Worm (Caenorhabditis elegans) whole organism, L4/young adult: ENCODE measurements around the gene F28E10.4.

Experiments used
- W03F9.2 ChIP-seq: fragments of 150-350 bp; optimal IDR thresholded peaks from 2 replicates; lab custom pipeline; 2014; ENCODE audit warnings: missing biosample characterization, missing genetic modification characterization
- him-1 ChIP-seq: sonication (generic microtip); optimal IDR thresholded peaks from 2 replicates; lab custom pipeline; 2016; ENCODE audit warnings: missing genotype, missing genetic modification reagents, missing genetic modification characterization, missing compliant biosample characterization

DNA sequence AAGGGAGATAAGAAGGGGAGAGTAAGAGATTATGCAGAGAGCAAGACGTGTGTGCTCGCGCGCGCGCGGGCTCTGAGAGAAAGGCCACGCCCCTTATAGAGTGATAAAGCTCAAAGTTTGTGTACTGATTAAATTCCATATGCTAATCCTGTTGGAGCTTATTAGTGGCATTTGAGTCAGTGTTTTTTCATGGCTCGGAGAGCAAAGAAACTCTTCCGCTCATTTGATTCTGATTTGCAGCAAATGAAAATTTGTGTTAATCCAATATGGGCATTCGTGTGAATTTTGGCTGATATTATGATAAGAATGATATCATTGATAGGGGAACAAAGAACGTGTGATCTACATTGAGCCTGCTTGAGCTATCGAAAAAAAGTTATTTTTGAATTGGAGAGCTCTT is 46.3 kb upstream of the F28E10.4 start:
- TF ChIP-seq him-1 (tag; lab: Kevin White, UChicago) = no peak
- TF ChIP-seq W03F9.2 (tag; lab: Kevin White, UChicago) = no peak
